Fruit fly (Drosophila melanogaster) ovary, adult (tissue): ENCODE data around the gene Phyhd1.

Source experiments
- CG17801 ChIP-seq: fragments of 200-800 bp; optimal IDR thresholded peaks from 2 replicates; lab custom pipeline; 2019; ENCODE audit warnings: missing biosample characterization, mild to moderate bottlenecking, missing genetic modification characterization, moderate library complexity; ENCODE audit not compliant: partially characterized antibody

The Phyhd1 gene

dm6 chr3R:10656578-10656977 lies 24.1 kb downstream of the Phyhd1 start:
- no peak for TF ChIP-seq CG17801 (GFP tag; lab: Kevin White, UChicago)

- no peak for TF ChIP-seq CG17801 (GFP tag; lab: Kevin White, UChicago)
Measured at dm6 chr3R:10655968-10656367, 24.8 kb downstream of the Phyhd1 start.

- no peak for TF ChIP-seq CG17801 (GFP tag; lab: Kevin White, UChicago)
Measured at dm6 chr3R:10654642-10655041, 26.1 kb downstream of the Phyhd1 start.

dm6 chr3R:10650641-10651318 lies 29.9 kb downstream of the Phyhd1 start:
- no peak for TF ChIP-seq CG17801 (GFP tag; lab: Kevin White, UChicago)

dm6 chr3R:10648556-10649181 lies 32.1 kb downstream of the Phyhd1 start:
- no peak for TF ChIP-seq CG17801 (GFP tag; lab: Kevin White, UChicago)

dm6 chr3R:10647171-10647570 lies 33.6 kb downstream of the Phyhd1 start:
- TF ChIP-seq CG17801 (GFP tag; lab: Kevin White, UChicago): no peak

- TF ChIP-seq CG17801 (GFP tag; lab: Kevin White, UChicago): no peak
Measured at dm6 chr3R:10645508-10645907, 35.2 kb downstream of the Phyhd1 start.

- TF ChIP-seq CG17801 (GFP tag; lab: Kevin White, UChicago): no peak
Measured at dm6 chr3R:10643077-10643784, 37.5 kb downstream of the Phyhd1 start.

- no peak for TF ChIP-seq CG17801 (GFP tag; lab: Kevin White, UChicago)
Measured at dm6 chr3R:10641284-10641683, 39.4 kb downstream of the Phyhd1 start.

dm6 chr3R:10640552-10641266 lies 40.0 kb downstream of the Phyhd1 start:
- TF ChIP-seq CG17801 (GFP tag; lab: Kevin White, UChicago): no peak

dm6 chr3R:10639468-10639867 lies 41.3 kb downstream of the Phyhd1 start, which contains the start of gene hth:
hth (minus strand) TSS chr3R:10639568.
- TF ChIP-seq CG17801 (GFP tag; lab: Kevin White, UChicago): no peak

- TF ChIP-seq CG17801 (GFP tag; lab: Kevin White, UChicago): no peak
Measured at dm6 chr3R:10638641-10639348, 41.9 kb downstream of the Phyhd1 start.

- TF ChIP-seq CG17801 (GFP tag; lab: Kevin White, UChicago): no peak
Measured at dm6 chr3R:10636028-10636427, 44.7 kb downstream of the Phyhd1 start.

- TF ChIP-seq CG17801 (GFP tag; lab: Kevin White, UChicago): no peak
Measured at dm6 chr3R:10633855-10634254, 46.9 kb downstream of the Phyhd1 start.
